Worm (Caenorhabditis elegans): Measurements from ENCODE around the gene F13H6.5.

DNA sequence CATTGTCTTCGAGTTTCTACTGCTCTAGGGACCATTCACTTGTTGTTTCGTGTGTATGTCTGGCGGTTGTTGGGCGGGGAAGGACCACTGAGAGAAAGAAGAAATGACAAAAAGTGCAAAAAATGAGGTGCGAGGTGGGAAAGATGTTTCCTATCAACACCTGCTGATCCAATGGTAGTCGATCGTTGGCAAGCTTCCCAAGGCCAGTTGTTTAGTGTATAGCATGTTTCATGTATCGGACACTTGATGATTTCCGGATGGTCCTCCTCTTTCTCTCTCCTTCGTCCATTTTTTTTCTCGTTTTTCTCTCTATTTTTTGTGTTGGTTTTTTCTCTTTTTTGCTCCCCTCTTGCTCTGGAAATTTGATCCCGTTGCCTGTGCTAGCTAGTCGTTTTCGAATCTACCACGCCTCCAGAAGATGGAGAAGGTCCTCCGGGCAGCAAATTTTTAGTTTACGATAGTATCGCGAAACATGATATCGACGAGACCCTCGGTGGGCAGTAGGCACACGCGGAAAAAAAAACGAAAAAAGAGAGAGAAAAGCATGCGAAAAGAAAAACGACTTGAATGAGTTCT is 28.6 kb downstream of the F13H6.5 start:
- no peak for TF ChIP-seq unc-62 (GFP tag; optimal IDR thresholded peaks at IDR 0.05)
- no peak for TF ChIP-seq nhr-76 (tag; optimal IDR thresholded peaks at IDR 0.05)
- no peak for TF ChIP-seq mls-2 (tag; optimal IDR thresholded peaks at IDR 0.05)
- no peak for TF ChIP-seq unc-120 (tag; optimal IDR thresholded peaks at IDR 0.05; ENCODE audit: poor library complexity, severe bottlenecking)
